Fruit fly (Drosophila melanogaster): ENCODE results near the gene Sry-beta.

Gene Sry-beta

DNA sequence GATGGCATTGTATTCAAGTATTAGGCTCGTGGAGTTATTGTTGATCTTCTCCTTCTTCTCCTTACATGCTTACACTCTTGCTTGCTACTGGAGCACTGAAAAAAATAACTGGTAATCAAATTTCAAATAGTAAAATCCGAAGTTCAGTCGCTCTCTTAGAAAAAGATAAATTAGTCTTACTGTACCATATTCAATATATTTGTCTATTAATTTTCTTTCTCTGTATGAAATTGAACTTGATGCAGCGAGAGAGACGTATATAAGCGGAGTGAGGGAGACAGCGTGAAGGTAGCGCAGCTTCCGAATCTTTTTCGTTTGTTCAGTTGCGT, 21.6 kb downstream of the Sry-beta start (continued):
- TF ChIP-seq fd96Cb (tag; optimal IDR thresholded peaks at IDR 0.05) = peak; percentile 94
- peak; percentile 86 for TF ChIP-seq CG1792 (GFP tag; optimal IDR thresholded peaks at IDR 0.05)
- peak; percentile 68 for TF ChIP-seq Hmr (GFP tag; optimal IDR thresholded peaks at IDR 0.05)
- TF ChIP-seq ind (GFP tag; optimal IDR thresholded peaks at IDR 0.05) = peak; percentile 93
- peak; percentile 92 for TF ChIP-seq phol (tag; optimal IDR thresholded peaks at IDR 0.05)
- TF ChIP-seq CG17829 (tag; optimal IDR thresholded peaks at IDR 0.05) = peak; percentile 89
- peak; percentile 68 for TF ChIP-seq CG6765 (GFP tag; optimal IDR thresholded peaks at IDR 0.05)
- peak; percentile 1 for TF ChIP-seq gro (GFP tag; optimal IDR thresholded peaks at IDR 0.05)
- peak; percentile 78 for TF ChIP-seq CG15269 (tag; optimal IDR thresholded peaks at IDR 0.05)
- TF ChIP-seq CG2712 (tag; optimal IDR thresholded peaks at IDR 0.05) = peak; percentile 87
- no peak for TF ChIP-seq CG34224 (GFP tag; IDR thresholded peaks at IDR 0.05; ENCODE audit: partially characterized antibody)
- TF ChIP-seq CG18476 (GFP tag; optimal IDR thresholded peaks at IDR 0.05) = peak; percentile 90
- TF ChIP-seq caup (GFP tag; optimal IDR thresholded peaks at IDR 0.05; ENCODE audit: severe bottlenecking) = peak; percentile 85
- 0 out of 3 replicates have a peak, but pooled peaks have one; percentile 23 for TF ChIP-seq CG11560 (tag; IDR thresholded peaks at IDR 0.05)
- peak; percentile 95 for TF ChIP-seq Blimp-1 (GFP tag; optimal IDR thresholded peaks at IDR 0.05)
- TF ChIP-seq Hand (GFP tag; optimal IDR thresholded peaks at IDR 0.05) = no peak
- TF ChIP-seq scrt (GFP tag; optimal IDR thresholded peaks at IDR 0.05) = peak; percentile 82
- peak; percentile 94 for TF ChIP-seq CG10979 (tag; optimal IDR thresholded peaks at IDR 0.05)
- no peak for TF ChIP-seq Poxn (GFP tag; IDR thresholded peaks at IDR 0.05)
- TF ChIP-seq Dip3 (GFP tag; optimal IDR thresholded peaks at IDR 0.05) = peak; percentile 62
- no peak for TF ChIP-seq Lpt (GFP tag; optimal IDR thresholded peaks at IDR 0.05)
- peak; percentile 43 for TF ChIP-seq CHES-1-like (GFP tag; optimal IDR thresholded peaks at IDR 0.05)
- TF ChIP-seq insv (GFP tag; optimal IDR thresholded peaks at IDR 0.05) = no peak
- TF ChIP-seq abd-A (tag; optimal IDR thresholded peaks at IDR 0.05) = peak; percentile 60
- TF ChIP-seq CG6854 (GFP tag; optimal IDR thresholded peaks at IDR 0.05) = peak; percentile 86
- peak; percentile 78 for TF ChIP-seq dimm (GFP tag; IDR thresholded peaks at IDR 0.05)
- TF ChIP-seq ranshi (GFP tag; IDR thresholded peaks at IDR 0.05) = peak; percentile 92
- TF ChIP-seq dmrt11E (tag; optimal IDR thresholded peaks at IDR 0.05) = peak; percentile 58
- peak; percentile 96 for TF ChIP-seq sisA (GFP tag; IDR thresholded peaks at IDR 0.05)
- TF ChIP-seq Jarid2 (GFP tag; optimal IDR thresholded peaks at IDR 0.05) = peak; percentile 71
- peak; percentile 91 for TF ChIP-seq CG8388 (GFP tag; optimal IDR thresholded peaks at IDR 0.05)
- TF ChIP-seq dm (GFP tag; optimal IDR thresholded peaks at IDR 0.05) = peak; percentile 42
- TF ChIP-seq CG4730 (GFP tag; IDR thresholded peaks at IDR 0.05) = peak; percentile 83
- 0 out of 2 replicates have a peak, but pooled peaks have one; percentile 17 for TF ChIP-seq Taf1 (GFP tag; IDR thresholded peaks at IDR 0.05)
- TF ChIP-seq fd3F (GFP tag; optimal IDR thresholded peaks at IDR 0.05) = peak; percentile 52
- TF ChIP-seq CG4424 (GFP tag; optimal IDR thresholded peaks at IDR 0.05) = peak; percentile 93
- TF ChIP-seq Xbp1 (GFP tag; optimal IDR thresholded peaks at IDR 0.05) = peak; percentile 79
- peak; percentile 88 for TF ChIP-seq sima (GFP tag; optimal IDR thresholded peaks at IDR 0.05)
- TF ChIP-seq CG4854 (GFP tag; optimal IDR thresholded peaks at IDR 0.05) = peak; percentile 80
- TF ChIP-seq CG6813 (GFP tag; optimal IDR thresholded peaks at IDR 0.05) = peak; percentile 82
- TF ChIP-seq CG14710 (tag; optimal IDR thresholded peaks at IDR 0.05) = peak; percentile 90
- TF ChIP-seq Fer2 (tag; optimal IDR thresholded peaks at IDR 0.05) = peak; percentile 63
- TF ChIP-seq ab (GFP tag; optimal IDR thresholded peaks at IDR 0.05) = no peak
- peak; percentile 40; the same call in 1 of the 2 replicates for TF ChIP-seq Adf1 (GFP tag; IDR thresholded peaks at IDR 0.05)
- no peak for TF ChIP-seq pzg (GFP tag; optimal IDR thresholded peaks at IDR 0.05)
- no peak for TF ChIP-seq Usf (GFP tag; optimal IDR thresholded peaks at IDR 0.05)
- peak; percentile 92 for TF ChIP-seq ap (GFP tag; IDR thresholded peaks at IDR 0.05)
- no peak for TF ChIP-seq hkb (optimal IDR thresholded peaks at IDR 0.05)
- peak; percentile 96 for TF ChIP-seq hkb (GFP tag; IDR thresholded peaks at IDR 0.05)
- peak; percentile 56 for TF ChIP-seq Doc2 (GFP tag; IDR thresholded peaks at IDR 0.05)
- peak; percentile 93 for TF ChIP-seq Ada2b (GFP tag; IDR thresholded peaks at IDR 0.05)

Measured in whole organism, embryonic.